Worm (Caenorhabditis elegans): Measurements from ENCODE around the gene mrpl-53.

mrpl-53 gene

DNA sequence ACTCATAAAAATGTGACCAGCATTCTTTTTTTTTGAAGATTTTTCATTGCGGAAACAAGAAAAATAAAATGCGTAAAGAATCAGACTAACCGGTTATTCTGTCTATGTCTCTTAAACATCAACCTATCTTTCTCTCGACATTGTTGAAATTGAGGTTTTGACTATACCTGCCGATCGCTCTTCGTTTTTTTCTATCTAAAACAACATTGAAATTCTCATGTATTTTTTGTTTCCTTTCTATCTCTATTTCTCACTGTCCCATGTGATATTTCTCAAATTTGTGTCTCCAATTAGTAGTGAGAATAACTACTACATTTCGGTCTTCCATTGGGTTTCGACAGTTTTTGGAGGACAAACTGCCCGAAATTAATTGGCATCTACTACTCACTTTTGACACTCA is 36.5 kb upstream of the mrpl-53 start:
- TF ChIP-seq nhr-25 (tag; optimal IDR thresholded peaks at IDR 0.05) = peak; percentile 76
- TF ChIP-seq blmp-1 (tag; optimal IDR thresholded peaks at IDR 0.05; ENCODE audit: insufficient read depth) = peak; percentile 55
- TF ChIP-seq nhr-6 (tag; optimal IDR thresholded peaks at IDR 0.05) = peak; percentile 44
- TF ChIP-seq nhr-129 (tag; optimal IDR thresholded peaks at IDR 0.05) = peak; percentile 9
- TF ChIP-seq ceh-16 (tag; optimal IDR thresholded peaks at IDR 0.05) = peak; percentile 18
- TF ChIP-seq sma-9 (GFP tag; optimal IDR thresholded peaks at IDR 0.05) = peak; percentile 43
- TF ChIP-seq sma-9 (tag; optimal IDR thresholded peaks at IDR 0.05) = no peak
- TF ChIP-seq nhr-237 (tag; optimal IDR thresholded peaks at IDR 0.05) = no peak
- TF ChIP-seq ZK546.5 (tag; optimal IDR thresholded peaks at IDR 0.05) = no peak

DNA sequence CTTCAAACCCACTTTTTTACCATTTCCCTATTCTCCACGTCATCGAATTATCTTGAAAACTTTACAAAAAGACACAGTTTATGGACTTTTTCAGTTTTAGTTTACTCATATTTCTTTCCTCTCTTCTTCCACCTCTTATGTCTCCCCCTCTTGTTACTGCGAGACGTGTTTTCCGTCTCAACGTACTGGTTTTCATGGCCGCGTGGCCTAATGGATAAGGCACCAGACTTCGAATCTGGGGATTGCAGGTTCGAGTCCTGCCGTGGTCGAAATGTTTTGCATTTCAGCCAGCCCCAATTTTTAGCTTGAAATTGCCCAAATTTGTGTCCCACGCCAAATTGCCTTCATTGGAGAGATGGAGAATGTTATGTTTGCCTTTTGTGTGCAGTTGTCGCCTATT is 31.4 kb upstream of the mrpl-53 start:
- TF ChIP-seq lin-13 (GFP tag; optimal IDR thresholded peaks at IDR 0.05) = peak; percentile 17
- no peak for TF ChIP-seq R02D3.7 (tag; optimal IDR thresholded peaks at IDR 0.05)
- TF ChIP-seq ZK546.5 (tag; optimal IDR thresholded peaks at IDR 0.05) = no peak
- peak; percentile 10 for TF ChIP-seq zag-1 (tag; optimal IDR thresholded peaks at IDR 0.05)
- TF ChIP-seq mdl-1 (tag; optimal IDR thresholded peaks at IDR 0.05) = no peak
- no peak for TF ChIP-seq nhr-10 (tag; optimal IDR thresholded peaks at IDR 0.05)
- TF ChIP-seq C34F6.9 (tag; optimal IDR thresholded peaks at IDR 0.05) = no peak
- TF ChIP-seq nhr-129 (tag; optimal IDR thresholded peaks at IDR 0.05) = peak; percentile 68
- TF ChIP-seq nhr-11 (tag; optimal IDR thresholded peaks at IDR 0.05) = peak; percentile 26
- TF ChIP-seq alr-1 (tag; optimal IDR thresholded peaks at IDR 0.05) = no peak
- no peak for TF ChIP-seq mab-5 (tag; optimal IDR thresholded peaks at IDR 0.05)
- TF ChIP-seq snpc-4 (tag; optimal IDR thresholded peaks at IDR 0.05) = no peak
- TF ChIP-seq ceh-82 (tag; optimal IDR thresholded peaks at IDR 0.05) = no peak
- peak; percentile 22 for TF ChIP-seq F13H6.1 (tag; optimal IDR thresholded peaks at IDR 0.05)
- TF ChIP-seq lsy-2 (tag; optimal IDR thresholded peaks at IDR 0.05) = peak; percentile 40 to 44
- no peak for TF ChIP-seq nhr-237 (tag; optimal IDR thresholded peaks at IDR 0.05)
- TF ChIP-seq nhr-23 (tag; optimal IDR thresholded peaks at IDR 0.05) = no peak
- TF ChIP-seq ztf-11 (tag; optimal IDR thresholded peaks at IDR 0.05) = no peak
- TF ChIP-seq elt-1 (tag; optimal IDR thresholded peaks at IDR 0.05) = no peak
- TF ChIP-seq lin-11 (tag; optimal IDR thresholded peaks at IDR 0.05) = peak; percentile 25
- no peak for TF ChIP-seq ceh-16 (tag; optimal IDR thresholded peaks at IDR 0.05)
- TF ChIP-seq crh-2 (tag; optimal IDR thresholded peaks at IDR 0.05) = peak; percentile 40
- peak; percentile 51 for TF ChIP-seq egl-27 (tag; optimal IDR thresholded peaks at IDR 0.05)
- peak; percentile 37 for TF ChIP-seq unc-55 (GFP tag; optimal IDR thresholded peaks at IDR 0.05)
- no peak for TF ChIP-seq dmd-4 (tag; optimal IDR thresholded peaks at IDR 0.05)
- TF ChIP-seq nhr-25 (tag; optimal IDR thresholded peaks at IDR 0.05) = peak; percentile 58
- no peak for TF ChIP-seq ztf-4 (tag; optimal IDR thresholded peaks at IDR 0.05)
- TF ChIP-seq sma-3 (GFP tag; optimal IDR thresholded peaks at IDR 0.05) = peak; percentile 46
- no peak for TF ChIP-seq nhr-12 (tag; optimal IDR thresholded peaks at IDR 0.05)
- TF ChIP-seq nhr-21 (tag; optimal IDR thresholded peaks at IDR 0.05) = peak; percentile 18
- no peak for TF ChIP-seq mbf-1 (tag; optimal IDR thresholded peaks at IDR 0.05)
- TF ChIP-seq fos-1 (tag; optimal IDR thresholded peaks at IDR 0.05) = peak; percentile 22
- no peak for TF ChIP-seq ama-1 (optimal IDR thresholded peaks at IDR 0.05)
- no peak for TF ChIP-seq peb-1 (tag; optimal IDR thresholded peaks at IDR 0.05)
- TF ChIP-seq lin-39 (tag; optimal IDR thresholded peaks at IDR 0.05) = no peak
- no peak for TF ChIP-seq ztf-1 (GFP tag; conservative IDR thresholded peaks at IDR 0.05)
- no peak for TF ChIP-seq unc-62 (GFP tag; optimal IDR thresholded peaks at IDR 0.05)
- TF ChIP-seq sma-9 (GFP tag; optimal IDR thresholded peaks at IDR 0.05) = peak; percentile 58
- TF ChIP-seq sma-9 (tag; optimal IDR thresholded peaks at IDR 0.05) = no peak
- TF ChIP-seq gmeb-1 (tag; optimal IDR thresholded peaks at IDR 0.05) = peak; percentile 32

DNA sequence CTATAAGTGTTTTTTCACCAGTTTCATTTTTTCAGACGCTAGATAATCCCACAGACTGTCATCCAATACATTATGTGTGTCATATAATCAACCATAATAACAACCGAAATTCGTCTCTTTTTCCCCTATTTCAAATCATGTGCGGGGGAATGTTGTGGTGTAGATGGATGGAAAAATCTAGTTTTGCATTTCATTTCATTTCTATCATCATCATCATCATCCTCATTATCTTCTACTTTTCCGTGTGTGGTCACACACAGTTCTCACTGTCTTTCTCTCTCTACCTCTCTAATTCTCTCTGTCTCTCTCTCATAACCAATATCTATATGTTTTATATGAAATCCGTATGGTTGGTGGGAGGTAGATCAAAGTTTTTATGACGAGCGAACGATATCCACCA is 24.0 kb upstream of the mrpl-53 start:
- TF ChIP-seq R02D3.7 (tag; optimal IDR thresholded peaks at IDR 0.05) (no peak), nhr-129 (tag; optimal IDR thresholded peaks at IDR 0.05) (peak; percentile 17), lin-13 (GFP tag; optimal IDR thresholded peaks at IDR 0.05) (no peak), skn-1 (tag; optimal IDR thresholded peaks at IDR 0.05) (no peak), elt-3 (tag; optimal IDR thresholded peaks at IDR 0.05) (no peak), nhr-25 (tag; optimal IDR thresholded peaks at IDR 0.05) (peak; percentile 4), unc-39 (tag; optimal IDR thresholded peaks at IDR 0.05) (no peak), nhr-21 (tag; optimal IDR thresholded peaks at IDR 0.05) (peak; percentile 31), sem-4 (tag; optimal IDR thresholded peaks at IDR 0.05) (no peak), ceh-16 (tag; optimal IDR thresholded peaks at IDR 0.05) (no peak), lin-39 (tag; optimal IDR thresholded peaks at IDR 0.05) (no peak), ZK546.5 (tag; optimal IDR thresholded peaks at IDR 0.05) (no peak), nhr-77 (tag; optimal IDR thresholded peaks at IDR 0.05) (no peak)
